Worm (Caenorhabditis elegans) whole organism, midembryonic: ENCODE data around the gene rpi-2.

Experiments
- T22C8.4 ChIP-seq: fragments of 200-800 bp; sonication (Bioruptor generic); IDR thresholded peaks from 2 replicates; pipeline ENCODE4 v1.3.6; 2022; ENCODE audit warnings: missing genetic modification characterization, missing compliant biosample characterization
- cog-1 ChIP-seq: sonication (generic microtip); optimal IDR thresholded peaks from 2 replicates; lab custom pipeline; 2016; ENCODE audit warnings: missing genetic modification characterization, missing compliant biosample characterization
- flt-1 ChIP-seq: fragments of 200-800 bp; sonication (Bioruptor generic); IDR thresholded peaks from 2 replicates; pipeline ENCODE4 v1.3.6; 2022; ENCODE audit warnings: missing genetic modification characterization, missing compliant biosample characterization
- klf-2 ChIP-seq: fragments of 200-800 bp; sonication (Bioruptor generic); conservative IDR thresholded peaks from 2 replicates; pipeline ENCODE4 v1.3.6; 2022; ENCODE audit warnings: missing genetic modification reagents, missing genetic modification characterization, missing compliant biosample characterization
- med-1 ChIP-seq: sonication (generic microtip); optimal IDR thresholded peaks from 2 replicates; lab custom pipeline; 2017; ENCODE audit warnings: missing genetic modification characterization, mild to moderate bottlenecking, missing compliant biosample characterization, antibody characterized with exemption, missing genetic modification reagents; ENCODE audit not compliant: insufficient read depth
- ref-1 ChIP-seq: fragments of 200-800 bp; sonication (Bioruptor generic); conservative IDR thresholded peaks from 2 replicates; pipeline ENCODE4 v1.3.6; 2022; ENCODE audit warnings: missing genetic modification reagents, missing genetic modification characterization, missing compliant biosample characterization
- tab-1 ChIP-seq: fragments of 200-800 bp; sonication (Bioruptor generic); IDR thresholded peaks from 2 replicates; pipeline ENCODE4 v1.3.6; 2022; ENCODE audit warnings: missing genetic modification characterization, missing compliant biosample characterization
- ztf-23 ChIP-seq: fragments of 200-800 bp; sonication (Bioruptor generic); IDR thresholded peaks from 2 replicates; pipeline ENCODE4 v1.3.6; 2022; ENCODE audit warnings: missing genetic modification reagents, missing genetic modification characterization, missing compliant biosample characterization
- ztf-29 ChIP-seq: fragments of 200-800 bp; sonication (Bioruptor generic); IDR thresholded peaks from 2 replicates; pipeline ENCODE4 v1.3.6; 2022; ENCODE audit warnings: missing genetic modification reagents, missing genetic modification characterization, missing compliant biosample characterization

- TF ChIP-seq flt-1 (GFP tag; lab: Robert Waterston, UW) (no peak), klf-2 (GFP tag; lab: Robert Waterston, UW) (no peak), ref-1 (GFP tag; lab: Robert Waterston, UW) (no peak), ztf-29 (GFP tag; lab: Robert Waterston, UW) (no peak), tab-1 (no peak), ztf-23 (GFP tag; lab: Robert Waterston, UW) (no peak), T22C8.4 (GFP tag; lab: Robert Waterston, UW) (no peak), med-1 (GFP tag; lab: Kevin White, UChicago) (no peak), cog-1 (tag; lab: Kevin White, UChicago) (no peak)
Observed at ce11 chrIV:1738324-1738730, 27.3 kb downstream of the rpi-2 start.
